Fruit fly (Drosophila melanogaster): ENCODE data around the gene gnu.

gnu gene

dm6 chr3L:14784949-14785408 lies 18.2 kb downstream of the gnu start (continued):
- TF ChIP-seq CG10543 (GFP tag; optimal IDR thresholded peaks at IDR 0.05) (peak; percentile 98), MESR4 (GFP tag; optimal IDR thresholded peaks at IDR 0.05) (peak; percentile 39), D (optimal IDR thresholded peaks at IDR 0.05) (no peak), D (GFP tag; optimal IDR thresholded peaks at IDR 0.05) (peak; percentile 98), CG18011 (GFP tag; optimal IDR thresholded peaks at IDR 0.05) (peak; percentile 86), CG17328 (GFP tag; IDR thresholded peaks at IDR 0.05) (peak; percentile 90), Bteb2 (GFP tag; optimal IDR thresholded peaks at IDR 0.05) (peak; percentile 94), CkIIα-i1 (GFP tag; IDR thresholded peaks at IDR 0.05) (0 out of 2 replicates have a peak, but pooled peaks have one; percentile 47), CG6272 (GFP tag; IDR thresholded peaks at IDR 0.05) (peak; percentile 64), CG8089 (GFP tag; optimal IDR thresholded peaks at IDR 0.05) (peak; percentile 91), bcd (GFP tag; optimal IDR thresholded peaks at IDR 0.05) (peak; percentile 98), HLH3B (GFP tag; IDR thresholded peaks at IDR 0.05) (peak; percentile 88), mirr (GFP tag; optimal IDR thresholded peaks at IDR 0.05) (peak; percentile 90), stwl (tag; optimal IDR thresholded peaks at IDR 0.05) (peak; percentile 49), CG30431 (GFP tag; optimal IDR thresholded peaks at IDR 0.05) (peak; percentile 92), fd102C (GFP tag; optimal IDR thresholded peaks at IDR 0.05) (peak; percentile 60), gfzf (GFP tag; optimal IDR thresholded peaks at IDR 0.05) (no peak), CG1233 (GFP tag; optimal IDR thresholded peaks at IDR 0.05) (peak; percentile 97), wor (GFP tag; IDR thresholded peaks at IDR 0.05) (peak; percentile 88), insv (GFP tag; optimal IDR thresholded peaks at IDR 0.05) (peak; percentile 4 to 82), CG4424 (GFP tag; optimal IDR thresholded peaks at IDR 0.05) (peak; percentile 97), Six4 (GFP tag; optimal IDR thresholded peaks at IDR 0.05) (peak; percentile 91), CG33557 (GFP tag; optimal IDR thresholded peaks at IDR 0.05) (peak; percentile 98), CG11504 (tag; optimal IDR thresholded peaks at IDR 0.05) (peak; percentile 97), gce (GFP tag; IDR thresholded peaks at IDR 0.05) (peak; percentile 61; the same call in 2 of the 3 replicates), ash1 (GFP tag; optimal IDR thresholded peaks at IDR 0.05) (peak; percentile 15), esg (GFP tag; conservative IDR thresholded peaks at IDR 0.05) (peak; percentile 91), CG13424 (tag; optimal IDR thresholded peaks at IDR 0.05) (peak; percentile 98), Side (GFP tag; optimal IDR thresholded peaks at IDR 0.05) (peak; percentile 92), Asciz (GFP tag; optimal IDR thresholded peaks at IDR 0.05) (peak; percentile 95), TFAM (GFP tag; optimal IDR thresholded peaks at IDR 0.05) (peak; percentile 64), CG9437 (GFP tag; optimal IDR thresholded peaks at IDR 0.05) (peak; percentile 96), CG3281 (GFP tag; optimal IDR thresholded peaks at IDR 0.05) (peak; percentile 98), ATbp (GFP tag; optimal IDR thresholded peaks at IDR 0.05) (peak; percentile 92), ftz-f1 (GFP tag; optimal IDR thresholded peaks at IDR 0.05) (peak; percentile 51), CG17829 (tag; optimal IDR thresholded peaks at IDR 0.05) (peak; percentile 98), da (GFP tag; optimal IDR thresholded peaks at IDR 0.05) (peak; percentile 81), CG7786 (GFP tag; optimal IDR thresholded peaks at IDR 0.05) (peak; percentile 93), CG7556 (GFP tag; optimal IDR thresholded peaks at IDR 0.05) (peak; percentile 98), z (GFP tag; IDR thresholded peaks at IDR 0.05) (no peak), CG12219 (GFP tag; optimal IDR thresholded peaks at IDR 0.05) (peak; percentile 97), sug (tag; optimal IDR thresholded peaks at IDR 0.05) (peak; percentile 93), ewg (GFP tag; optimal IDR thresholded peaks at IDR 0.05) (peak; percentile 89), CG10431 (GFP tag; optimal IDR thresholded peaks at IDR 0.05) (peak; percentile 90), CG8765 (GFP tag; IDR thresholded peaks at IDR 0.05) (peak; percentile 71), CG17359 (tag; optimal IDR thresholded peaks at IDR 0.05) (peak; percentile 96), CG18476 (GFP tag; optimal IDR thresholded peaks at IDR 0.05) (peak; percentile 97), tll (GFP tag; optimal IDR thresholded peaks at IDR 0.05) (peak in 1 of 2 experiments; percentile 46), odd (GFP tag; optimal IDR thresholded peaks at IDR 0.05) (peak; percentile 98), gsb-n (tag; optimal IDR thresholded peaks at IDR 0.05) (peak; percentile 96)

All from whole organism, embryonic.